Worm (Caenorhabditis elegans) whole organism, mixed stage, embryonic: Measurements from ENCODE around the gene M163.7.

Experiments
- blmp-1 ChIP-seq: fragments of 150-350 bp; optimal IDR thresholded peaks from 2 replicates; lab custom pipeline; 2014; ENCODE audit warnings: missing biosample characterization, missing genetic modification characterization
- ceh-43 ChIP-seq: fragments of 200-800 bp; sonication (Bioruptor generic); optimal IDR thresholded peaks from 2 replicates; lab custom pipeline; 2018; ENCODE audit warnings: mild to moderate bottlenecking, missing genetic modification characterization, moderate library complexity, missing compliant biosample characterization
- elt-1 ChIP-seq: sonication (generic microtip); optimal IDR thresholded peaks from 2 replicates; lab custom pipeline; 2017; ENCODE audit warnings: missing genetic modification characterization, mild to moderate bottlenecking, missing compliant biosample characterization, antibody characterized with exemption, moderate library complexity, borderline replicate concordance; ENCODE audit not compliant: insufficient read depth
- elt-3 ChIP-seq: fragments of 150-350 bp; optimal IDR thresholded peaks from 2 replicates; lab custom pipeline; 2014; ENCODE audit warnings: missing biosample characterization, missing genetic modification characterization
- hlh-1 ChIP-seq: fragments of 150-350 bp; optimal IDR thresholded peaks from 2 replicates; lab custom pipeline; 2014; ENCODE audit warnings: missing biosample characterization, missing genetic modification reagents, missing genetic modification characterization
- lin-13 ChIP-seq: fragments of 150-350 bp; optimal IDR thresholded peaks from 2 replicates; lab custom pipeline; 2014; ENCODE audit warnings: missing biosample characterization, missing genetic modification characterization
- lsy-2 ChIP-seq: fragments of 150-350 bp; optimal IDR thresholded peaks from 2 replicates; lab custom pipeline; 2014; ENCODE audit warnings: missing biosample characterization, missing genetic modification characterization
- mep-1 ChIP-seq: fragments of 150-350 bp; optimal IDR thresholded peaks from 2 replicates; lab custom pipeline; 2017; ENCODE audit warnings: missing biosample characterization, missing genetic modification reagents, missing genetic modification characterization, inconsistent platforms
- nhr-76 ChIP-seq: sonication (generic microtip); optimal IDR thresholded peaks from 2 replicates; lab custom pipeline; 2017; ENCODE audit warnings: missing biosample characterization, missing genetic modification characterization
- pha-4 ChIP-seq: fragments of 150-350 bp; optimal IDR thresholded peaks from 2 replicates; lab custom pipeline; 2018; ENCODE audit warnings: missing biosample characterization, missing genetic modification reagents, missing genetic modification characterization
- snpc-4 ChIP-seq: fragments of 150-350 bp; optimal IDR thresholded peaks from 2 replicates; lab custom pipeline; 2014; ENCODE audit warnings: missing biosample characterization, missing genetic modification characterization

DNA sequence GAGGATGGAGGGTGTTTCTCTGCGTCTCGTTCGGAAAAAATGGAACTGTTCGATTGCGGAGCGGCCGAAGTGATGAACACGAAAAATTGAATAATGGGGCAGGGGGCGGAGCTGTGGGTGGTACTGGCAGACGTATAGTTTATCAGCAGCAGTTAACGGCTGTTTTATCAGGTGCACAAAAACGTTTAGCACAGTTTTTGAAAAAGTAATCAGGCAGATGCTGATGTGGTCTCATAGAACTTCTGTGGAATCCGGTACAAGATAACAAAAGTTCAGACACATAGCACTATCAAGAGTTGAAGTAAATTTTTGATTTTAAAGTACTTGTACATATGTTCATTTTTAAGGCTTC is 39.9 kb downstream of the M163.7 start:
- TF ChIP-seq nhr-76 (tag; lab: Kevin White, UChicago) (no peak), lsy-2 (no peak), elt-3 (tag; lab: Kevin White, UChicago) (no peak), snpc-4 (no peak), ceh-43 (GFP tag; lab: Kevin White, UChicago) (no peak), lin-13 (tag; lab: Kevin White, UChicago) (no peak), blmp-1 (tag; lab: Kevin White, UChicago) (no peak), elt-1 (tag; lab: Kevin White, UChicago) (no peak), pha-4 (no peak), hlh-1 (tag; lab: Kevin White, UChicago) (no peak), mep-1 (tag; lab: Kevin White, UChicago) (no peak)
